Worm (Caenorhabditis elegans): ENCODE results near the gene Y54F10BM.12.

- TF ChIP-seq ztf-29 (GFP tag; IDR thresholded peaks at IDR 0.05) (no peak), tab-1 (GFP tag; IDR thresholded peaks at IDR 0.05) (no peak)
Measured at ce11 chrIII:2294736-2295135, 34.7 kb downstream of the Y54F10BM.12 start.
